Worm (Caenorhabditis elegans) whole organism, L1 larva: ENCODE measurements around the gene ari-1.4.
A peak's percentile ranks its signal among the peaks of the same experiment; 100 is the strongest.

Experiments used
- C16A3.4 ChIP-seq: fragments of 150-350 bp; optimal IDR thresholded peaks from 2 replicates; lab custom pipeline; 2014; ENCODE audit warnings: missing biosample characterization, missing genetic modification characterization
- F16B12.6 ChIP-seq: fragments of 150-350 bp; optimal IDR thresholded peaks from 2 replicates; lab custom pipeline; 2014; ENCODE audit warnings: missing biosample characterization, missing genetic modification characterization
- alr-1 ChIP-seq: fragments of 200-800 bp; sonication (Bioruptor generic); optimal IDR thresholded peaks from 2 replicates; lab custom pipeline; 2018; ENCODE audit warnings: borderline replicate concordance, mild to moderate bottlenecking, missing genetic modification characterization, missing compliant biosample characterization
- blmp-1 ChIP-seq: fragments of 150-350 bp; optimal IDR thresholded peaks from 2 replicates; lab custom pipeline; 2014; ENCODE audit warnings: missing biosample characterization, missing genetic modification characterization
- ceh-8 ChIP-seq: fragments of 200-800 bp; sonication (Bioruptor generic); optimal IDR thresholded peaks from 2 replicates; lab custom pipeline; 2018; ENCODE audit warnings: mild to moderate bottlenecking, missing genetic modification characterization, moderate library complexity, missing compliant biosample characterization
- ces-1 ChIP-seq: fragments of 150-350 bp; optimal IDR thresholded peaks from 2 replicates; lab custom pipeline; 2014; ENCODE audit warnings: missing biosample characterization, missing genetic modification reagents, missing genetic modification characterization
- dpl-1 ChIP-seq, 3 experiments: fragments of 150-350 bp in 2 of 3; sonication (generic microtip) in 1 of 3; optimal IDR thresholded peaks; 2 replicates each; lab custom pipeline; 2014 to 2017; ENCODE audit warnings: missing biosample characterization in 3 of 3, missing genetic modification characterization in 3 of 3, missing genetic modification reagents in 3 of 3
- efl-1 ChIP-seq, 4 experiments: fragments of 150-350 bp; optimal IDR thresholded peaks in 3 of 4; peaks in 1 of 4; 1 replicate in 1 of 4; 2 replicates in 3 of 4; lab custom pipeline; 2014; ENCODE audit warnings: missing biosample characterization in 2 of 4, missing genetic modification characterization in 2 of 4, missing genetic modification reagents in 2 of 4
- efl-3 ChIP-seq: fragments of 200-800 bp; sonication (Bioruptor generic); optimal IDR thresholded peaks from 2 replicates; lab custom pipeline; 2018; ENCODE audit warnings: mild to moderate bottlenecking, missing genetic modification characterization, missing compliant biosample characterization
- egl-13 ChIP-seq: sonication (generic microtip); optimal IDR thresholded peaks from 2 replicates; lab custom pipeline; 2016; ENCODE audit warnings: missing genotype, missing genetic modification reagents, missing genetic modification characterization, missing compliant biosample characterization
- elt-2 ChIP-seq: sonication (generic microtip); optimal IDR thresholded peaks from 2 replicates; lab custom pipeline; 2016; ENCODE audit warnings: missing genetic modification characterization, mild to moderate bottlenecking, inconsistent platforms, missing compliant biosample characterization, missing genetic modification reagents
- fkh-8 ChIP-seq: sonication (generic microtip); optimal IDR thresholded peaks from 2 replicates; lab custom pipeline; 2016; ENCODE audit warnings: mild to moderate bottlenecking, missing genetic modification characterization, missing compliant biosample characterization
- fos-1 ChIP-seq: fragments of 150-350 bp; optimal IDR thresholded peaks from 2 replicates; lab custom pipeline; 2014; ENCODE audit warnings: missing biosample characterization, missing genetic modification characterization
- grh-1 ChIP-seq: fragments of 200-800 bp; sonication (Bioruptor generic); IDR thresholded peaks from 2 replicates; pipeline ENCODE4 v1.3.6; 2022; ENCODE audit warnings: missing genetic modification reagents, missing genetic modification characterization, missing compliant biosample characterization
- hlh-4 ChIP-seq: sonication (generic microtip); optimal IDR thresholded peaks from 2 replicates; lab custom pipeline; 2016; ENCODE audit warnings: mild to moderate bottlenecking, missing genetic modification characterization, missing compliant biosample characterization
- hpl-2 ChIP-seq: fragments of 150-350 bp; optimal IDR thresholded peaks from 2 replicates; lab custom pipeline; 2014; ENCODE audit warnings: missing biosample characterization, missing genetic modification reagents, missing genetic modification characterization
- irx-1 ChIP-seq: sonication (generic microtip); optimal IDR thresholded peaks from 2 replicates; lab custom pipeline; 2016; ENCODE audit warnings: missing genetic modification characterization, missing compliant biosample characterization
- isw-1 ChIP-seq: fragments of 200-800 bp; sonication (Bioruptor generic); IDR thresholded peaks from 2 replicates; pipeline ENCODE4 v1.3.6; 2022; ENCODE audit warnings: missing genetic modification characterization, missing compliant biosample characterization
- lin-13 ChIP-seq: fragments of 150-350 bp; optimal IDR thresholded peaks from 2 replicates; lab custom pipeline; 2014; ENCODE audit warnings: missing biosample characterization, missing genetic modification reagents, missing genetic modification characterization
- lin-35 ChIP-seq, 2 experiments: fragments of 150-350 bp; optimal IDR thresholded peaks; 2 replicates each; lab custom pipeline; 2014; ENCODE audit warnings: missing biosample characterization in 2 of 2, missing genetic modification characterization in 2 of 2, missing genetic modification reagents in 2 of 2
- lin-39 ChIP-seq: fragments of 150-350 bp; optimal IDR thresholded peaks from 2 replicates; lab custom pipeline; 2014; ENCODE audit warnings: missing biosample characterization, missing genetic modification reagents, missing genetic modification characterization
- lsy-2 ChIP-seq, 2 experiments: fragments of 150-350 bp; optimal IDR thresholded peaks; 2 replicates each; lab custom pipeline; 2014; ENCODE audit warnings: missing biosample characterization in 2 of 2, missing genetic modification characterization in 2 of 2
- mab-9 ChIP-seq: fragments of 200-800 bp; sonication (Bioruptor generic); IDR thresholded peaks from 2 replicates; pipeline ENCODE4 v1.3.6; 2022; ENCODE audit warnings: missing genetic modification reagents, missing genetic modification characterization, missing compliant biosample characterization
- mep-1 ChIP-seq: fragments of 150-350 bp; optimal IDR thresholded peaks from 2 replicates; lab custom pipeline; 2014; ENCODE audit warnings: missing biosample characterization, missing genetic modification characterization
- nhr-11 ChIP-seq: fragments of 150-350 bp; optimal IDR thresholded peaks from 2 replicates; lab custom pipeline; 2014; ENCODE audit warnings: missing biosample characterization, missing genetic modification characterization
- nhr-20 ChIP-seq: sonication (generic microtip); optimal IDR thresholded peaks from 2 replicates; lab custom pipeline; 2016; ENCODE audit warnings: mild to moderate bottlenecking, missing genetic modification characterization, missing compliant biosample characterization
- nhr-47 ChIP-seq: sonication (generic microtip); optimal IDR thresholded peaks from 2 replicates; lab custom pipeline; 2016; ENCODE audit warnings: mild to moderate bottlenecking, missing genetic modification characterization, moderate library complexity, missing compliant biosample characterization
- nhr-77 ChIP-seq: fragments of 150-350 bp; optimal IDR thresholded peaks from 2 replicates; lab custom pipeline; 2014; ENCODE audit warnings: missing biosample characterization, missing genetic modification characterization
- nhr-85 ChIP-seq: sonication (generic microtip); peaks from one replicate; lab custom pipeline; 2016; ENCODE audit warnings: missing genetic modification characterization, inconsistent platforms, missing compliant biosample characterization
- pax-3 ChIP-seq: fragments of 200-800 bp; sonication (Bioruptor generic); optimal IDR thresholded peaks from 2 replicates; lab custom pipeline; 2018; ENCODE audit warnings: mild to moderate bottlenecking, missing genetic modification characterization, moderate library complexity, missing compliant biosample characterization
- pqm-1 ChIP-seq: sonication (generic microtip); optimal IDR thresholded peaks from 3 replicates; lab custom pipeline; 2017; ENCODE audit warnings: missing biosample characterization, missing genetic modification characterization
- skn-1 ChIP-seq: fragments of 150-350 bp; optimal IDR thresholded peaks from 2 replicates; lab custom pipeline; 2014; ENCODE audit warnings: missing biosample characterization, missing genetic modification characterization
- snpc-4 ChIP-seq: fragments of 150-350 bp; optimal IDR thresholded peaks from 2 replicates; lab custom pipeline; 2014; ENCODE audit warnings: missing biosample characterization, missing genetic modification characterization
- sox-4 ChIP-seq: sonication (generic microtip); optimal IDR thresholded peaks from 2 replicates; lab custom pipeline; 2016; ENCODE audit warnings: missing genetic modification characterization, missing compliant biosample characterization
- sptf-1 ChIP-seq: fragments of 150-350 bp; optimal IDR thresholded peaks from 2 replicates; lab custom pipeline; 2014; ENCODE audit warnings: missing biosample characterization, missing genetic modification characterization
- sup-37 ChIP-seq: fragments of 200-800 bp; sonication (Bioruptor generic); optimal IDR thresholded peaks from 2 replicates; lab custom pipeline; 2018; ENCODE audit warnings: mild to moderate bottlenecking, missing genetic modification characterization, missing compliant biosample characterization
- swsn-7 ChIP-seq: sonication (generic microtip); optimal IDR thresholded peaks from 2 replicates; lab custom pipeline; 2016; ENCODE audit warnings: missing genetic modification characterization, missing compliant biosample characterization
- tbx-2 ChIP-seq: sonication (generic microtip); optimal IDR thresholded peaks from 2 replicates; lab custom pipeline; 2016; ENCODE audit warnings: missing genetic modification characterization, missing compliant biosample characterization
- unc-130 ChIP-seq: fragments of 150-350 bp; optimal IDR thresholded peaks from 2 replicates; lab custom pipeline; 2017; ENCODE audit warnings: missing biosample characterization, missing genetic modification characterization, inconsistent platforms
- unc-30 ChIP-seq: sonication (generic microtip); optimal IDR thresholded peaks from 2 replicates; lab custom pipeline; 2017; ENCODE audit warnings: missing biosample characterization, missing genetic modification characterization
- unc-86 ChIP-seq: sonication (generic microtip); optimal IDR thresholded peaks from 2 replicates; lab custom pipeline; 2016; ENCODE audit warnings: missing genetic modification characterization, missing compliant biosample characterization
- vab-15 ChIP-seq: sonication (generic microtip); optimal IDR thresholded peaks from 2 replicates; lab custom pipeline; 2017; ENCODE audit warnings: missing genotype, mild to moderate bottlenecking, missing genetic modification characterization, missing compliant biosample characterization
- xbp-1 ChIP-seq: sonication (generic microtip); optimal IDR thresholded peaks from 2 replicates; lab custom pipeline; 2016; ENCODE audit warnings: missing genetic modification characterization, missing compliant biosample characterization
- zip-4 ChIP-seq: fragments of 200-800 bp; sonication (Bioruptor generic); optimal IDR thresholded peaks from 2 replicates; lab custom pipeline; 2018; ENCODE audit warnings: mild to moderate bottlenecking, missing genetic modification characterization, moderate library complexity, missing compliant biosample characterization

Gene ari-1.4

DNA sequence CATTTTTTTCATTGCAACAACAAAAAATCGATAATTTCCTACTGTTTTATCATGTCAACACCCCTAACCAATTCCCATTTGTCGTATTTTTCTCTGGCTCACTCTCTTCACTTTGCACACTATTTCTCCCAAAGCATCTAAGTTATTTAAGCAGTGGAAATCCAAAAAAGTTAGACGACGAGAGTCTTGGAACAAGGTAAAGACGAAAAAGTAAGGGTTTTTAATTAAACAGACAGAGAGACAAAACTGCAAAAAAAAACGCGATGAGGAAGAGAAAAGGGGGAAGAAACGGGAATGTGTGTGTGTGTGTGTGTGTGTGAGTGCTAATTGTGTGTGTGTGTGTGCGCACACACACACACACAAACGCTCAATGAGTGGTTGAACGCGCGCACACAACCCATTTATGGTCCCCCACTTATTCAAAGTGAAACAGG is 32.9 kb upstream of the ari-1.4 start (continued):
- TF ChIP-seq nhr-11 (tag; lab: Kevin White, UChicago) (no peak), hlh-4 (no peak), pax-3 (tag; lab: Kevin White, UChicago) (no peak), C16A3.4 (peak; percentile 17), unc-30 (tag; lab: Kevin White, UChicago) (no peak), irx-1 (tag; lab: Kevin White, UChicago) (peak; percentile 50), xbp-1 (peak; percentile 34), alr-1 (tag; lab: Kevin White, UChicago) (no peak), pqm-1 (no peak), isw-1 (GFP tag; lab: Robert Waterston, UW) (peak; percentile 41; the same call in 1 of the 2 replicates), F16B12.6 (tag; lab: Kevin White, UChicago) (peak; percentile 8), snpc-4 (tag; lab: Kevin White, UChicago) (peak; percentile 32)

DNA sequence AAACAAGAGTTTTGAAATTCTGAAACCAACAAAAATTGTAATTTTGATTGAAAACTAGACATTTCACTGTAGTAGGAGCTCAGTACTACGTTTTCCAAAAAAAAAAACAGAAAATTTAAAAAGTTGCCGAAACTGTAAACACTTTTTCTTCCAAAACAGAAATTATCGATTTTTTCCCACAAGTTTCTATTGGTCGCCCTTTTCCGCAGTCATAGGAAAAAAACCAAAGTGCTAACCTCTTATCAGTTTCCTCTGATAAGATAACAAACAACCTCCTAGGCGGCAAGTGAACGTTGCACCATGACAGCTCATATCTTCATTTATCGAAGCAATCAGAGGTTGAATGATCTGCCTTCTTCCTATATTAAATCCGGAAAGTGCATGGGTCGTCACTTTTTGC is 30.7 kb upstream of the ari-1.4 start:
- TF ChIP-seq swsn-7 (no peak), ceh-8 (GFP tag; lab: Kevin White, UChicago) (no peak), dpl-1 (GFP tag; optimal IDR thresholded peaks at IDR 0.05; lab: Kevin White, UChicago) (no peak), elt-2 (tag; lab: Kevin White, UChicago) (peak; percentile 79)

DNA sequence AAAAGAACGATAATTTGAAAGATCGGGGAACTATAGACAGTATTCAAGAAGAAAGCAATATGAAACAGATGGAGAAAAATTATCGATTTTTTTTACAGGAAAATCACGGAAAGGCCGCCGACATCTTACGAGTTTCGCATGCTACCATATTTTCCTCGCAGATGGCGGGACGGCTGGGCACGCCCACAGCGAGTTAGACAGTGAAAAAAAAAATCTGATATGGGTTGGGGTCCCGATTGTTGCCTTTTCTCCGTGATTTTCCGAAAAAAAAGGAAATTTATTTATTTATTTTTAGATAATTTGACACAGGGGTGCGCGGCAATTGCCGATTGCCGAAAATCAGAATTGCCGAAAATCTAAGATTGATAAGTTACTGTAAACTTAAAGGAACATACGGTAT is 26.4 kb upstream of the ari-1.4 start:
- TF ChIP-seq nhr-47 (tag; lab: Kevin White, UChicago) = no peak
- no peak for TF ChIP-seq lin-39
- no peak for TF ChIP-seq nhr-77
- TF ChIP-seq tbx-2 (tag; lab: Kevin White, UChicago) = no peak
- no peak for TF ChIP-seq dpl-1 (GFP tag; optimal IDR thresholded peaks at IDR 0.05; lab: Kevin White, UChicago)
- no peak for TF ChIP-seq grh-1 (GFP tag; lab: Robert Waterston, UW)
- no peak for TF ChIP-seq unc-130
- TF ChIP-seq snpc-4 (tag; lab: Kevin White, UChicago) = no peak
- no peak for TF ChIP-seq nhr-85
- no peak for TF ChIP-seq hpl-2 (GFP tag; lab: Kevin White, UChicago)
- TF ChIP-seq skn-1 = no peak
- no peak for TF ChIP-seq fos-1
- TF ChIP-seq sox-4 (tag; lab: Kevin White, UChicago) = no peak
- no peak for TF ChIP-seq mep-1 (tag; lab: Kevin White, UChicago)
- no peak for TF ChIP-seq ces-1 (GFP tag; lab: Kevin White, UChicago)

DNA sequence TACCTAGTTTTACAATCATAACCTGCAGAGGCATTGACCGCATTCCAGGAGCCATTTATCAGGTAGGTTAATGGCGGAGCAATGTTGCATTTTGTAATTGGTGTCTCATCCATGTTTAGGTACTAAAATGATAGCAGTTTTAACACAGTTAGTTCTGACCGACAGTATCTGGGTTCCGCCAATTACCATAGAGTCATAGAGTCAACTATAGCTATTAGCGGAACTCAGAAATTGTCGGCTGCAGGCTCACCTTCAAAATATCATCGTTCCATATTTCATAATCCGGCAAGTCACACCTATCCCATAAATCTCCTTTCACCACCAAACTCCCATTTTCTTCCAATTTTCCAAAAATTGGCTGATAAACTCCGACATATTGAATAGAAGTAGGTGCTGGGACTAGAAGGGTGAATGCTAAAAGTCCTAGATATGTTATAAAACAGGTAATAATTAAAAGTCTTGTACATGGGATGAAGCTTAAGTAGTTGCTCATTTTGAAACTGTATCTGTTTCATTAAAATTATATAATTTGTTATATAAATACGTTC is 11.2 kb upstream of the ari-1.4 start, which contains the start of gene Y73F8A.35:
Gene Y73F8A.35 (minus strand): TSS at position 498 of the 548 bp plus-strand sequence.
- TF ChIP-seq mep-1 (tag; lab: Kevin White, UChicago) (no peak), vab-15 (tag; lab: Kevin White, UChicago) (no peak), efl-3 (no peak), nhr-20 (tag; lab: Kevin White, UChicago) (no peak), zip-4 (no peak), tbx-2 (tag; lab: Kevin White, UChicago) (no peak)

DNA sequence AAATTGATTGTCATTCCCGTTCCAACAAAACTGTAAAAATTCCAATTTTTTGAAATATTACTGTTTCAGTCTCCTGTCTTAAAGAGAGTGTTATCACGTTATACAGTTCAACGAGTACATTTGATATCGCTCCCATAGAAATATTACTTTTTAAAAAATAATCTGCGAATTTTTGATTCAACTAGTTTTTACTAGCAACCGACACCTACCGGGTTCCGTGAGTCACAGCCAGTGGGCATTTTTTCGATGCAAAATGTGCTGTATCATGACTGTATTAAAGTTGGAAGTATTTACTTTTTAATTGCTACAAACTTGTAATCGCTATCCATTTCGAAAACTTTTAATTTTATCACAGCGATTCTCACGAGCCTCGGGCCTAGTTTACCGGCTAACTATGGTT is 9.0 kb upstream of the ari-1.4 start:
- TF ChIP-seq irx-1 (tag; lab: Kevin White, UChicago) (no peak), lin-13 (GFP tag; lab: Kevin White, UChicago) (no peak), lin-35 (GFP tag; optimal IDR thresholded peaks at IDR 0.05; lab: Kevin White, UChicago) (no peak), pqm-1 (no peak), egl-13 (no peak), nhr-20 (tag; lab: Kevin White, UChicago) (no peak), unc-86 (tag; lab: Kevin White, UChicago) (no peak), efl-3 (no peak), lsy-2 (tag; optimal IDR thresholded peaks at IDR 0.05; lab: Kevin White, UChicago) (no peak), fkh-8 (tag; lab: Kevin White, UChicago) (no peak), nhr-85 (no peak), isw-1 (GFP tag; lab: Robert Waterston, UW) (no peak), zip-4 (no peak), efl-1 (optimal IDR thresholded peaks at IDR 0.05; lab: Kevin White, UChicago) (no peak), efl-1 (GFP tag; optimal IDR thresholded peaks at IDR 0.05 in 1 of 2; lab: Kevin White, UChicago) (no peak), blmp-1 (tag; lab: Kevin White, UChicago) (no peak), hlh-4 (no peak), sptf-1 (no peak), mab-9 (GFP tag; lab: Robert Waterston, UW) (no peak), sup-37 (no peak)
- TF ChIP-seq, all 84 proteins: peak for 0
